Worm (Caenorhabditis elegans) whole organism, L4 larva: ENCODE measurements around the gene lido-2.

ENCODE experiments used
- T20F7.1 ChIP-seq: fragments of 200-800 bp; sonication (Bioruptor generic); optimal IDR thresholded peaks from 2 replicates; lab custom pipeline; 2018; ENCODE audit warnings: mild to moderate bottlenecking, missing genetic modification characterization, missing compliant biosample characterization
- Y75B8A.6 ChIP-seq: fragments of 200-800 bp; sonication (Bioruptor generic); IDR thresholded peaks from 2 replicates; pipeline ENCODE4 v1.3.6; 2022; ENCODE audit warnings: missing genetic modification reagents, missing genetic modification characterization, missing compliant biosample characterization
- ZK337.2 ChIP-seq: fragments of 200-800 bp; sonication (Bioruptor generic); IDR thresholded peaks from 2 replicates; pipeline ENCODE4 v1.3.6; 2022; ENCODE audit warnings: missing genetic modification reagents, missing genetic modification characterization, missing compliant biosample characterization
- ZK546.5 ChIP-seq, 2 experiments: sonication (generic microtip); optimal IDR thresholded peaks; 2 replicates each; lab custom pipeline; 2017; ENCODE audit warnings: missing biosample characterization in 2 of 2, missing genetic modification characterization in 2 of 2
- aha-1 ChIP-seq: fragments of 150-350 bp; peaks from one replicate; lab custom pipeline; 2014; ENCODE audit warnings: missing biosample characterization, missing genetic modification characterization
- aly-2 ChIP-seq: sonication (generic microtip); optimal IDR thresholded peaks from 2 replicates; lab custom pipeline; 2018; ENCODE audit warnings: missing biosample characterization, missing genetic modification characterization
- attf-4 ChIP-seq: sonication (generic microtip); optimal IDR thresholded peaks from 3 replicates; lab custom pipeline; 2017; ENCODE audit warnings: missing biosample characterization, missing genetic modification characterization
- ceh-82 ChIP-seq: sonication (generic microtip); optimal IDR thresholded peaks from 2 replicates; lab custom pipeline; 2017; ENCODE audit warnings: missing biosample characterization, missing genetic modification characterization
- cey-2 ChIP-seq: sonication (generic microtip); optimal IDR thresholded peaks from 3 replicates; lab custom pipeline; 2017; ENCODE audit warnings: missing genetic modification characterization, mild to moderate bottlenecking, missing compliant biosample characterization, antibody characterized with exemption, borderline replicate concordance; ENCODE audit not compliant: insufficient read depth
- daf-16 ChIP-seq, 3 experiments: sonication (generic microtip); optimal IDR thresholded peaks; 2 replicates each; lab custom pipeline; 2016 to 2017; ENCODE audit warnings: missing genetic modification characterization in 3 of 3, missing genetic modification reagents in 3 of 3, mild to moderate bottlenecking in 2 of 3, missing compliant biosample characterization in 2 of 3, missing biosample characterization in 1 of 3, moderate library complexity in 1 of 3
- daf-19 ChIP-seq: fragments of 200-800 bp; sonication (Bioruptor generic); conservative IDR thresholded peaks from 2 replicates; pipeline ENCODE4 v1.3.6; 2022; ENCODE audit warnings: missing genetic modification characterization, missing compliant biosample characterization
- egl-27 ChIP-seq: sonication (generic microtip); optimal IDR thresholded peaks from 3 replicates; lab custom pipeline; 2017; ENCODE audit warnings: missing biosample characterization, missing genetic modification reagents, missing genetic modification characterization
- egl-43 ChIP-seq: fragments of 200-800 bp; sonication (Bioruptor generic); IDR thresholded peaks from 2 replicates; pipeline ENCODE4 v1.3.6; 2022; ENCODE audit warnings: missing genetic modification reagents, missing genetic modification characterization, missing compliant biosample characterization
- hmg-1.1 ChIP-seq: fragments of 200-800 bp; sonication (Bioruptor generic); IDR thresholded peaks from 2 replicates; pipeline ENCODE4 v1.3.6; 2022; ENCODE audit warnings: missing genetic modification reagents, missing genetic modification characterization, missing compliant biosample characterization
- lin-29 ChIP-seq: fragments of 200-800 bp; sonication (Bioruptor generic); IDR thresholded peaks from 2 replicates; pipeline ENCODE4 v1.3.6; 2022; ENCODE audit warnings: missing genetic modification reagents, missing genetic modification characterization, missing compliant biosample characterization
- lir-3 ChIP-seq: sonication (generic microtip); optimal IDR thresholded peaks from 2 replicates; lab custom pipeline; 2016; ENCODE audit warnings: mild to moderate bottlenecking, missing genetic modification characterization, missing compliant biosample characterization
- lsy-2 ChIP-seq, 2 experiments: fragments of 150-350 bp in 1 of 2; sonication (generic microtip) in 1 of 2; optimal IDR thresholded peaks; 2 replicates each; lab custom pipeline; 2014 to 2017; ENCODE audit warnings: missing biosample characterization in 2 of 2, missing genetic modification characterization in 2 of 2
- madf-9 ChIP-seq: fragments of 200-800 bp; sonication (Bioruptor generic); conservative IDR thresholded peaks from 2 replicates; pipeline ENCODE4 v1.3.6; 2022; ENCODE audit warnings: missing genetic modification reagents, missing genetic modification characterization, missing compliant biosample characterization
- mxl-3 ChIP-seq: fragments of 200-800 bp; sonication (Bioruptor generic); optimal IDR thresholded peaks from 2 replicates; lab custom pipeline; 2018; ENCODE audit warnings: mild to moderate bottlenecking, missing genetic modification characterization, missing compliant biosample characterization
- nhr-237 ChIP-seq: sonication (generic microtip); optimal IDR thresholded peaks from 2 replicates; lab custom pipeline; 2017; ENCODE audit warnings: missing biosample characterization, missing genetic modification characterization
- nhr-28 ChIP-seq: fragments of 150-350 bp; optimal IDR thresholded peaks from 2 replicates; lab custom pipeline; 2014; ENCODE audit warnings: missing biosample characterization, missing genetic modification characterization
- nhr-42 ChIP-seq: fragments of 200-800 bp; sonication (Bioruptor generic); IDR thresholded peaks from 2 replicates; pipeline ENCODE4 v1.3.6; 2022; ENCODE audit warnings: missing genetic modification characterization, missing compliant biosample characterization
- nhr-48 ChIP-seq: sonication (generic microtip); optimal IDR thresholded peaks from 2 replicates; lab custom pipeline; 2016; ENCODE audit warnings: mild to moderate bottlenecking, missing genetic modification characterization, missing compliant biosample characterization
- nhr-6 ChIP-seq: fragments of 150-350 bp; optimal IDR thresholded peaks from 2 replicates; lab custom pipeline; 2014; ENCODE audit warnings: missing biosample characterization, missing genetic modification characterization
- pha-4 ChIP-seq, 2 experiments: fragments of 150-350 bp in 1 of 2; fragments of 200-800 bp in 1 of 2; sonication (Bioruptor generic) in 1 of 2; IDR thresholded peaks in 1 of 2; optimal IDR thresholded peaks in 1 of 2; 2 replicates each; pipeline versions ENCODE4 v1.3.6 to Lab custom; 2014 to 2022; ENCODE audit warnings: missing genetic modification characterization in 2 of 2, missing genetic modification reagents in 2 of 2, missing biosample characterization in 1 of 2, missing compliant biosample characterization in 1 of 2
- php-3 ChIP-seq: fragments of 200-800 bp; sonication (Bioruptor generic); IDR thresholded peaks from 2 replicates; pipeline ENCODE4 v1.3.6; 2022; ENCODE audit warnings: missing genetic modification reagents, missing genetic modification characterization, missing compliant biosample characterization
- sdz-12 ChIP-seq: fragments of 200-800 bp; sonication (Bioruptor generic); optimal IDR thresholded peaks from 2 replicates; lab custom pipeline; 2018; ENCODE audit warnings: mild to moderate bottlenecking, missing genetic modification characterization, missing compliant biosample characterization
- spr-3 ChIP-seq: fragments of 200-800 bp; sonication (Bioruptor generic); optimal IDR thresholded peaks from 2 replicates; lab custom pipeline; 2018; ENCODE audit warnings: mild to moderate bottlenecking, missing genetic modification characterization, missing compliant biosample characterization
- unc-39 ChIP-seq: sonication (generic microtip); optimal IDR thresholded peaks from 2 replicates; lab custom pipeline; 2017; ENCODE audit warnings: missing biosample characterization, missing genetic modification characterization
- vab-7 ChIP-seq: fragments of 200-800 bp; sonication (Bioruptor generic); IDR thresholded peaks from 2 replicates; pipeline ENCODE4 v1.3.6; 2022; ENCODE audit warnings: missing genetic modification reagents, missing genetic modification characterization, missing compliant biosample characterization
- zip-2 ChIP-seq: fragments of 150-350 bp; optimal IDR thresholded peaks from 2 replicates; lab custom pipeline; 2014; ENCODE audit warnings: missing biosample characterization, missing genetic modification characterization
- ztf-7 ChIP-seq: fragments of 150-350 bp; optimal IDR thresholded peaks from 2 replicates; lab custom pipeline; 2014; ENCODE audit warnings: missing biosample characterization, missing genetic modification characterization

lido-2 gene

ce11 chrX:17096508-17097234, 3.9 kb downstream of the lido-2 start, which contains the start of gene lido-1:
Gene lido-1 (minus strand): TSS chrX:17096558.
- no peak for TF ChIP-seq Y75B8A.6 (GFP tag; lab: Robert Waterston, UW)
- TF ChIP-seq ceh-82 (tag; lab: Kevin White, UChicago), result no peak
- TF ChIP-seq vab-7 (GFP tag; lab: Robert Waterston, UW), result no peak
- TF ChIP-seq sdz-12 (GFP tag; lab: Kevin White, UChicago), result no peak
- TF ChIP-seq zip-2 (tag; lab: Kevin White, UChicago), result no peak
- TF ChIP-seq ztf-7 (tag; lab: Kevin White, UChicago), result no peak
- no peak for TF ChIP-seq pha-4 (GFP tag; IDR thresholded peaks at IDR 0.05; lab: Robert Waterston, UW)
- no peak for TF ChIP-seq pha-4 (tag; optimal IDR thresholded peaks at IDR 0.05; lab: Kevin White, UChicago)
- no peak for TF ChIP-seq nhr-28 (tag; lab: Kevin White, UChicago)
- TF ChIP-seq T20F7.1 (GFP tag; lab: Kevin White, UChicago), result no peak
- TF ChIP-seq lir-3, result no peak
- TF ChIP-seq daf-19 (GFP tag; lab: Robert Waterston, UW), result no peak
- no peak for TF ChIP-seq ZK337.2 (GFP tag; lab: Robert Waterston, UW)
- TF ChIP-seq spr-3 (GFP tag; lab: Kevin White, UChicago), result no peak
- no peak for TF ChIP-seq nhr-42 (GFP tag; lab: Robert Waterston, UW)
- no peak for TF ChIP-seq ZK546.5 (tag; optimal IDR thresholded peaks at IDR 0.05; lab: Kevin White, UChicago)
- TF ChIP-seq lin-29 (GFP tag; lab: Robert Waterston, UW), result no peak
- no peak for TF ChIP-seq egl-43
- TF ChIP-seq egl-27 (tag; lab: Kevin White, UChicago), result no peak
- no peak for TF ChIP-seq php-3 (GFP tag; lab: Robert Waterston, UW)
- TF ChIP-seq, all 104 proteins: peak for 0

- TF ChIP-seq attf-4 (tag; lab: Kevin White, UChicago), result no peak
- TF ChIP-seq cey-2, result no peak
- TF ChIP-seq lsy-2 (tag; optimal IDR thresholded peaks at IDR 0.05; lab: Kevin White, UChicago), result no peak
- no peak for TF ChIP-seq madf-9
- no peak for TF ChIP-seq hmg-1.1 (GFP tag; lab: Robert Waterston, UW)
- TF ChIP-seq aha-1, result peak; percentile 80
- no peak for TF ChIP-seq nhr-48 (tag; lab: Kevin White, UChicago)
- TF ChIP-seq nhr-237, result no peak
Measured at ce11 chrX:17093199-17093598, 7.4 kb downstream of the lido-2 start, which contains the start of gene C08A9.3. Gene C08A9.3 (minus strand): TSS chrX:17093299.

ce11 chrX:17092416-17092815, 8.1 kb downstream of the lido-2 start, which contains the start of gene sod-3:
Gene sod-3 (plus strand): TSS chrX:17092753.
- TF ChIP-seq nhr-6 (no peak), unc-39 (tag; lab: Kevin White, UChicago) (no peak), vab-7 (GFP tag; lab: Robert Waterston, UW) (no peak), daf-16 (GFP tag; optimal IDR thresholded peaks at IDR 0.05; lab: Kevin White, UChicago) (no peak), daf-16 (tag; optimal IDR thresholded peaks at IDR 0.05; lab: Kevin White, UChicago) (peak; percentile 82), aly-2 (tag; lab: Kevin White, UChicago) (no peak), zip-2 (tag; lab: Kevin White, UChicago) (no peak)

ce11 chrX:17080635-17081376, 19.8 kb downstream of the lido-2 start, which contains the start of the genes irld-23 and C08A9.10:
Gene irld-23 (minus strand): TSS chrX:17080685.
Gene C08A9.10 (plus strand): TSS chrX:17081179.
- peak; percentile 95 for TF ChIP-seq aha-1
- no peak for TF ChIP-seq mxl-3 (GFP tag; lab: Kevin White, UChicago)
